Worm (Caenorhabditis elegans) whole organism, mixed stage, embryonic: ENCODE results near the gene vha-13.

Experiments
- M03D4.4 ChIP-seq: sonication (generic microtip); optimal IDR thresholded peaks from 2 replicates; lab custom pipeline; 2017; ENCODE audit warnings: mild to moderate bottlenecking, missing genetic modification characterization, missing compliant biosample characterization
- bed-3 ChIP-seq: fragments of 200-800 bp; sonication (Bioruptor generic); optimal IDR thresholded peaks from 3 replicates; lab custom pipeline; 2018; ENCODE audit warnings: mild to moderate bottlenecking, missing genetic modification characterization, moderate library complexity, missing compliant biosample characterization
- blmp-1 ChIP-seq: fragments of 150-350 bp; optimal IDR thresholded peaks from 2 replicates; lab custom pipeline; 2014; ENCODE audit warnings: missing biosample characterization, missing genetic modification characterization
- ceh-39 ChIP-seq: fragments of 150-350 bp; optimal IDR thresholded peaks from 2 replicates; lab custom pipeline; 2014; ENCODE audit warnings: missing biosample characterization, missing genetic modification characterization
- ceh-43 ChIP-seq: fragments of 200-800 bp; sonication (Bioruptor generic); optimal IDR thresholded peaks from 2 replicates; lab custom pipeline; 2018; ENCODE audit warnings: mild to moderate bottlenecking, missing genetic modification characterization, moderate library complexity, missing compliant biosample characterization
- ceh-83 ChIP-seq: fragments of 200-800 bp; sonication (Bioruptor generic); optimal IDR thresholded peaks from 2 replicates; lab custom pipeline; 2018; ENCODE audit warnings: mild to moderate bottlenecking, missing genetic modification characterization, missing compliant biosample characterization
- ces-1 ChIP-seq: fragments of 150-350 bp; optimal IDR thresholded peaks from 2 replicates; lab custom pipeline; 2014; ENCODE audit warnings: missing biosample characterization, missing genetic modification reagents, missing genetic modification characterization
- cnd-1 ChIP-seq: fragments of 200-800 bp; sonication (Bioruptor generic); optimal IDR thresholded peaks from 2 replicates; lab custom pipeline; 2018; ENCODE audit warnings: mild to moderate bottlenecking, missing genetic modification characterization, missing compliant biosample characterization
- drap-1 ChIP-seq: fragments of 200-800 bp; sonication (Bioruptor generic); optimal IDR thresholded peaks from 3 replicates; lab custom pipeline; 2018; ENCODE audit warnings: mild to moderate bottlenecking, missing genetic modification characterization, missing compliant biosample characterization
- elt-1 ChIP-seq: sonication (generic microtip); optimal IDR thresholded peaks from 2 replicates; lab custom pipeline; 2017; ENCODE audit warnings: missing genetic modification characterization, mild to moderate bottlenecking, missing compliant biosample characterization, antibody characterized with exemption, moderate library complexity, borderline replicate concordance; ENCODE audit not compliant: insufficient read depth
- elt-3 ChIP-seq: fragments of 150-350 bp; optimal IDR thresholded peaks from 2 replicates; lab custom pipeline; 2014; ENCODE audit warnings: missing biosample characterization, missing genetic modification characterization
- flh-1 ChIP-seq: fragments of 200-800 bp; sonication (Bioruptor generic); optimal IDR thresholded peaks from 2 replicates; lab custom pipeline; 2018; ENCODE audit warnings: mild to moderate bottlenecking, missing genetic modification characterization, moderate library complexity, missing compliant biosample characterization
- hlh-1 ChIP-seq: fragments of 150-350 bp; optimal IDR thresholded peaks from 2 replicates; lab custom pipeline; 2014; ENCODE audit warnings: missing biosample characterization, missing genetic modification reagents, missing genetic modification characterization
- lin-13 ChIP-seq: fragments of 150-350 bp; optimal IDR thresholded peaks from 2 replicates; lab custom pipeline; 2014; ENCODE audit warnings: missing biosample characterization, missing genetic modification characterization
- lin-32 ChIP-seq: fragments of 200-800 bp; sonication (Bioruptor generic); optimal IDR thresholded peaks from 2 replicates; lab custom pipeline; 2018; ENCODE audit warnings: mild to moderate bottlenecking, missing genetic modification characterization, missing compliant biosample characterization
- lsy-2 ChIP-seq: fragments of 150-350 bp; optimal IDR thresholded peaks from 2 replicates; lab custom pipeline; 2014; ENCODE audit warnings: missing biosample characterization, missing genetic modification characterization
- mab-5 ChIP-seq: fragments of 150-350 bp; optimal IDR thresholded peaks from 2 replicates; lab custom pipeline; 2014; ENCODE audit warnings: missing biosample characterization, missing genetic modification characterization
- mep-1 ChIP-seq: fragments of 150-350 bp; optimal IDR thresholded peaks from 2 replicates; lab custom pipeline; 2017; ENCODE audit warnings: missing biosample characterization, missing genetic modification reagents, missing genetic modification characterization, inconsistent platforms
- mls-2 ChIP-seq: sonication (generic microtip); optimal IDR thresholded peaks from 2 replicates; lab custom pipeline; 2016; ENCODE audit warnings: mild to moderate bottlenecking, missing genetic modification characterization, moderate library complexity, missing compliant biosample characterization
- nhr-12 ChIP-seq: fragments of 150-350 bp; optimal IDR thresholded peaks from 2 replicates; lab custom pipeline; 2014; ENCODE audit warnings: missing biosample characterization, missing genetic modification characterization
- nhr-2 ChIP-seq: fragments of 150-350 bp; optimal IDR thresholded peaks from 2 replicates; lab custom pipeline; 2014; ENCODE audit warnings: missing biosample characterization, missing genetic modification characterization
- nhr-237 ChIP-seq: fragments of 150-350 bp; optimal IDR thresholded peaks from 2 replicates; lab custom pipeline; 2014; ENCODE audit warnings: missing biosample characterization, missing genetic modification characterization
- pha-4 ChIP-seq: fragments of 150-350 bp; optimal IDR thresholded peaks from 2 replicates; lab custom pipeline; 2018; ENCODE audit warnings: missing biosample characterization, missing genetic modification reagents, missing genetic modification characterization
- sem-2 ChIP-seq: fragments of 200-800 bp; sonication (Bioruptor generic); optimal IDR thresholded peaks from 2 replicates; lab custom pipeline; 2018; ENCODE audit warnings: mild to moderate bottlenecking, missing genetic modification characterization, missing compliant biosample characterization
- snpc-4 ChIP-seq: fragments of 150-350 bp; optimal IDR thresholded peaks from 2 replicates; lab custom pipeline; 2014; ENCODE audit warnings: missing biosample characterization, missing genetic modification characterization
- sptf-1 ChIP-seq: sonication (generic microtip); optimal IDR thresholded peaks from 2 replicates; lab custom pipeline; 2017; ENCODE audit warnings: mild to moderate bottlenecking, missing genetic modification characterization, moderate library complexity, missing compliant biosample characterization
- tbx-8 ChIP-seq: fragments of 200-800 bp; sonication (Bioruptor generic); optimal IDR thresholded peaks from 2 replicates; lab custom pipeline; 2018; ENCODE audit warnings: mild to moderate bottlenecking, missing genetic modification characterization, moderate library complexity, missing compliant biosample characterization
- unc-120 ChIP-seq: sonication (generic microtip); optimal IDR thresholded peaks from 2 replicates; lab custom pipeline; 2017; ENCODE audit warnings: missing genetic modification characterization, missing compliant biosample characterization; ENCODE audit not compliant: poor library complexity, severe bottlenecking
- unc-39 ChIP-seq: fragments of 150-350 bp; optimal IDR thresholded peaks from 2 replicates; lab custom pipeline; 2014; ENCODE audit warnings: missing biosample characterization, missing genetic modification characterization
- unc-62 ChIP-seq: fragments of 150-350 bp; optimal IDR thresholded peaks from 2 replicates; lab custom pipeline; 2014; ENCODE audit warnings: missing biosample characterization, missing genetic modification reagents, missing genetic modification characterization
- zip-8 ChIP-seq: fragments of 150-350 bp; optimal IDR thresholded peaks from 2 replicates; lab custom pipeline; 2014; ENCODE audit warnings: missing biosample characterization, missing genetic modification characterization
- ztf-11 ChIP-seq: fragments of 150-350 bp; optimal IDR thresholded peaks from 2 replicates; lab custom pipeline; 2014; ENCODE audit warnings: missing biosample characterization, missing genetic modification characterization

vha-13 gene

DNA sequence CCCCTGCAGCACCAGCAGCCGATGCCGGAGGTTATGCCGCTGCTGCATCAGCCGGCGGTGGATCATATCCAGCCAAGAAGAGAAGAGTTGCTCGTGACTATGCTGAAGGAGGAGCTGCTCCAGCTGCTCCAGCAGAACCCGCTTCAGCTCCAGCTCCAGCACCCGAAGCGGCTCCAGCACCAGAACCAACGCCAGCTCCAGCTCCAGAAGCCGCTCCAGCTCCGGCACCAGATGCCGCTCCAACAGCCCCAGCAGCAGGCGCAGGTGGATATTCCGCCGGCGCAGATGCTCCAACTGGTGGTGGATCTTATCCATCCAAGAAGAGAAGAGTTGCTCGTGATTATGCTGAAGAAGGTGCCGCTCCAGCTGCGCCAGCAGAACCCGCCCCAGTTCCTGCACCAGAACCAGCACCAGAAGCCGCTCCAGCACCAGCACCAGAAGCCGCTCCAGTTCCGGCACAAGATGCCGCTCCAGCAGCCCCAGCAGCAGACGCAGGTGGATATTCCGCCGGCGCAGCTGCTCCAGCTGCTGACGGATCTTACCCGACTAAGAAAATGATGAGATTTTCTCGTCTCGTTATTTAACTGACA lies 30.7 kb upstream of the vha-13 start:
- peak; percentile 22 for TF ChIP-seq sptf-1
- TF ChIP-seq nhr-2: no peak
- peak; percentile 31 for TF ChIP-seq drap-1 (GFP tag; lab: Kevin White, UChicago)
- no peak for TF ChIP-seq mep-1 (tag; lab: Kevin White, UChicago)
- TF ChIP-seq elt-3: no peak
- TF ChIP-seq blmp-1 (tag; lab: Kevin White, UChicago): no peak

- peak; percentile 17 for TF ChIP-seq ces-1 (GFP tag; lab: Kevin White, UChicago)
- no peak for TF ChIP-seq bed-3
These were observed 28.8 kb upstream of the vha-13 start, which contains the start of gene F47B8.3 for ce11 chrV:14322743-14323142. Gene F47B8.3 (minus strand): TSS chrV:14323003.

- no peak for TF ChIP-seq elt-3
- TF ChIP-seq sem-2 (GFP tag; lab: Kevin White, UChicago): no peak
- no peak for TF ChIP-seq ceh-43
- TF ChIP-seq mab-5 (tag; lab: Kevin White, UChicago): no peak
- TF ChIP-seq ceh-83 (GFP tag; lab: Kevin White, UChicago): no peak
- TF ChIP-seq unc-62 (GFP tag; lab: Kevin White, UChicago): no peak
- no peak for TF ChIP-seq mep-1 (tag; lab: Kevin White, UChicago)
- no peak for TF ChIP-seq snpc-4
- TF ChIP-seq unc-120 (tag; lab: Kevin White, UChicago): no peak
- no peak for TF ChIP-seq ceh-39 (tag; lab: Kevin White, UChicago)
- no peak for TF ChIP-seq ces-1 (GFP tag; lab: Kevin White, UChicago)
- no peak for TF ChIP-seq sptf-1
- TF ChIP-seq zip-8 (tag; lab: Kevin White, UChicago): no peak
- TF ChIP-seq hlh-1 (tag; lab: Kevin White, UChicago): no peak
- no peak for TF ChIP-seq unc-39 (tag; lab: Kevin White, UChicago)
These were observed 26.7 kb upstream of the vha-13 start, which contains the start of the genes F47B8.4 and F47B8.18 for ce11 chrV:14324502-14325467. Gene F47B8.4 (minus strand): TSS chrV:14324673. Gene F47B8.18 (minus strand): TSS chrV:14325464.

ce11 chrV:14327776-14328175 lies 23.7 kb upstream of the vha-13 start, which contains the start of gene F47B8.5:
Gene F47B8.5 (minus strand): TSS chrV:14327876.
- TF ChIP-seq M03D4.4 (no peak), ceh-39 (tag; lab: Kevin White, UChicago) (no peak), ztf-11 (tag; lab: Kevin White, UChicago) (no peak), ces-1 (GFP tag; lab: Kevin White, UChicago) (no peak)

- no peak for TF ChIP-seq nhr-237 (tag; lab: Kevin White, UChicago)
- TF ChIP-seq mab-5 (tag; lab: Kevin White, UChicago): no peak
- no peak for TF ChIP-seq ceh-39 (tag; lab: Kevin White, UChicago)
- no peak for TF ChIP-seq unc-39 (tag; lab: Kevin White, UChicago)
- no peak for TF ChIP-seq ceh-43
- no peak for TF ChIP-seq lsy-2
- no peak for TF ChIP-seq pha-4 (tag; lab: Kevin White, UChicago)
- TF ChIP-seq flh-1 (GFP tag; lab: Kevin White, UChicago): no peak
- no peak for TF ChIP-seq lin-13 (tag; lab: Kevin White, UChicago)
- no peak for TF ChIP-seq elt-3
- TF ChIP-seq zip-8 (tag; lab: Kevin White, UChicago): no peak
- no peak for TF ChIP-seq unc-62 (GFP tag; lab: Kevin White, UChicago)
- TF ChIP-seq lin-32 (GFP tag; lab: Kevin White, UChicago): no peak
- no peak for TF ChIP-seq ces-1 (GFP tag; lab: Kevin White, UChicago)
- TF ChIP-seq nhr-2: no peak
These were observed 22.7 kb upstream of the vha-13 start, which contains the start of gene pepm-1 for ce11 chrV:14328806-14329205. Gene pepm-1 (plus strand): TSS chrV:14329106.

- TF ChIP-seq cnd-1 (tag; lab: Kevin White, UChicago): no peak
- no peak for TF ChIP-seq mab-5 (tag; lab: Kevin White, UChicago)
- TF ChIP-seq elt-1 (tag; lab: Kevin White, UChicago): no peak
- no peak for TF ChIP-seq sptf-1
- TF ChIP-seq unc-62 (GFP tag; lab: Kevin White, UChicago): no peak
- TF ChIP-seq bed-3: no peak
- no peak for TF ChIP-seq nhr-12
- TF ChIP-seq lin-32 (GFP tag; lab: Kevin White, UChicago): no peak
- TF ChIP-seq snpc-4: no peak
- no peak for TF ChIP-seq hlh-1 (tag; lab: Kevin White, UChicago)
- TF ChIP-seq mls-2: no peak
- TF ChIP-seq tbx-8: no peak
- TF ChIP-seq, all 35 proteins: peak for 0
These were observed 20.0 kb upstream of the vha-13 start, which contains the start of gene F47B8.8 for ce11 chrV:14331477-14331876. Gene F47B8.8 (plus strand): TSS chrV:14331733.
